Fruit fly (Drosophila melanogaster) whole organism, embryonic: ENCODE data around the gene CG12010.
A peak's percentile ranks its signal among the peaks of the same experiment; 100 is the strongest.

Source experiments
- Abd-B ChIP-seq: fragments of 200-800 bp; sonication (Bioruptor generic); optimal IDR thresholded peaks from 2 replicates; lab custom pipeline; 2018; ENCODE audit warnings: missing biosample characterization, mild to moderate bottlenecking, missing genetic modification characterization, moderate library complexity
- CG10321 ChIP-seq: fragments of 200-800 bp; sonication (Bioruptor generic); IDR thresholded peaks from 2 replicates; pipeline ENCODE4 v1.3.6; 2022; ENCODE audit warnings: missing biosample characterization, missing genetic modification characterization
- CG10462 ChIP-seq: fragments of 200-800 bp; sonication (Bioruptor generic); optimal IDR thresholded peaks from 2 replicates; lab custom pipeline; 2016; ENCODE audit warnings: missing biosample characterization, missing genetic modification characterization
- CG11085 ChIP-seq: fragments of 200-800 bp; sonication (Bioruptor generic); IDR thresholded peaks from 2 replicates; pipeline ENCODE4 v1.3.6; 2022; ENCODE audit warnings: missing biosample characterization, missing genetic modification characterization
- CG11093 ChIP-seq: fragments of 200-800 bp; sonication (Bioruptor generic); IDR thresholded peaks from 3 replicates; pipeline ENCODE4 v1.3.6; 2022; ENCODE audit warnings: missing biosample characterization, missing genetic modification characterization
- CG12071 ChIP-seq: fragments of 200-800 bp; sonication (Bioruptor generic); optimal IDR thresholded peaks from 3 replicates; lab custom pipeline; 2018; ENCODE audit warnings: missing biosample characterization, mild to moderate bottlenecking, missing genetic modification characterization
- CG12299 ChIP-seq: fragments of 200-800 bp; sonication (Bioruptor generic); optimal IDR thresholded peaks from 2 replicates; lab custom pipeline; 2018; ENCODE audit warnings: missing biosample characterization, mild to moderate bottlenecking, missing genetic modification characterization
- CG12391 ChIP-seq: fragments of 200-800 bp; sonication (Bioruptor generic); optimal IDR thresholded peaks from 3 replicates; lab custom pipeline; 2018; ENCODE audit warnings: missing biosample characterization, mild to moderate bottlenecking, missing genetic modification characterization, moderate library complexity
- CG12769 ChIP-seq: fragments of 200-800 bp; sonication (Bioruptor generic); optimal IDR thresholded peaks from 2 replicates; lab custom pipeline; 2019; ENCODE audit warnings: missing biosample characterization, mild to moderate bottlenecking, missing genetic modification characterization, moderate library complexity
- CG14667 ChIP-seq: fragments of 200-800 bp; sonication (Bioruptor generic); IDR thresholded peaks from 2 replicates; pipeline ENCODE4 v1.3.6; 2022; ENCODE audit warnings: missing biosample characterization, missing genetic modification characterization
- CG15601 ChIP-seq: fragments of 200-800 bp; sonication (Bioruptor generic); optimal IDR thresholded peaks from 3 replicates; lab custom pipeline; 2019; ENCODE audit warnings: missing biosample characterization, mild to moderate bottlenecking, missing genetic modification characterization, moderate library complexity
- CG15696 ChIP-seq: fragments of 200-800 bp; sonication (Bioruptor generic); optimal IDR thresholded peaks from 2 replicates; lab custom pipeline; 2019; ENCODE audit warnings: missing biosample characterization, mild to moderate bottlenecking, missing genetic modification characterization, moderate library complexity
- CG16813 ChIP-seq: fragments of 200-800 bp; sonication (Bioruptor generic); IDR thresholded peaks from 3 replicates; pipeline ENCODE4 v1.3.6; 2022; ENCODE audit warnings: missing biosample characterization, missing genetic modification characterization; ENCODE audit not compliant: partially characterized antibody
- CG17802 ChIP-seq: fragments of 200-800 bp; sonication (Bioruptor generic); optimal IDR thresholded peaks from 2 replicates; lab custom pipeline; 2018; ENCODE audit warnings: missing biosample characterization, mild to moderate bottlenecking, missing genetic modification characterization, moderate library complexity
- CG1832 ChIP-seq: fragments of 200-800 bp; sonication (Bioruptor generic); optimal IDR thresholded peaks from 2 replicates; lab custom pipeline; 2017; ENCODE audit warnings: missing biosample characterization, mild to moderate bottlenecking, missing genetic modification characterization, inconsistent platforms
- CG2712 ChIP-seq: fragments of 200-800 bp; optimal IDR thresholded peaks from 3 replicates; lab custom pipeline; 2019; ENCODE audit warnings: missing biosample characterization, mild to moderate bottlenecking, missing genetic modification characterization, moderate library complexity
- CG4617 ChIP-seq: fragments of 200-800 bp; sonication (Bioruptor generic); optimal IDR thresholded peaks from 3 replicates; lab custom pipeline; 2016; ENCODE audit warnings: missing biosample characterization, missing genetic modification characterization, borderline replicate concordance
- CG4730 ChIP-seq: fragments of 200-800 bp; sonication (Bioruptor generic); IDR thresholded peaks from 2 replicates; pipeline ENCODE4 v1.3.6; 2022; ENCODE audit warnings: missing biosample characterization, missing genetic modification characterization
- CG5953 ChIP-seq: fragments of 200-800 bp; sonication (Bioruptor generic); IDR thresholded peaks from 2 replicates; pipeline ENCODE4 v1.3.6; 2022; ENCODE audit warnings: missing biosample characterization, missing genetic modification characterization
- CG8359 ChIP-seq: fragments of 200-800 bp; sonication (Bioruptor generic); optimal IDR thresholded peaks from 2 replicates; lab custom pipeline; 2017; ENCODE audit warnings: missing biosample characterization, mild to moderate bottlenecking, missing genetic modification characterization, borderline replicate concordance
- Camta ChIP-seq: fragments of 200-800 bp; sonication (Bioruptor generic); optimal IDR thresholded peaks from 2 replicates; lab custom pipeline; 2016; ENCODE audit warnings: missing biosample characterization, missing genetic modification characterization
- Drgx ChIP-seq: fragments of 200-800 bp; sonication (Bioruptor generic); IDR thresholded peaks from 2 replicates; pipeline ENCODE4 v1.3.6; 2022; ENCODE audit warnings: missing biosample characterization, missing genetic modification characterization
- Ets65A ChIP-seq: fragments of 200-800 bp; sonication (Bioruptor generic); peaks from one replicate; lab custom pipeline; 2016; ENCODE audit warnings: missing biosample characterization, missing genetic modification characterization
- Gsc ChIP-seq: fragments of 200-800 bp; sonication (Bioruptor generic); IDR thresholded peaks from 2 replicates; pipeline ENCODE4 v1.3.6; 2022; ENCODE audit warnings: missing biosample characterization, missing genetic modification characterization
- H2.0 ChIP-seq: fragments of 200-800 bp; sonication (Bioruptor generic); IDR thresholded peaks from 2 replicates; pipeline ENCODE4 v1.3.6; 2022; ENCODE audit warnings: missing biosample characterization, missing genetic modification characterization
- Mad ChIP-seq: fragments of 200-800 bp; sonication (Bioruptor generic); optimal IDR thresholded peaks from 2 replicates; lab custom pipeline; 2016; ENCODE audit warnings: missing biosample characterization, missing genetic modification characterization
- Optix ChIP-seq: fragments of 200-800 bp; sonication (Bioruptor generic); IDR thresholded peaks from 3 replicates; pipeline ENCODE4 v1.3.6; 2022; ENCODE audit warnings: missing biosample characterization, missing genetic modification characterization
- Pdp1 ChIP-seq, 2 experiments: fragments of 200-800 bp; sonication (Bioruptor generic); optimal IDR thresholded peaks; 3 replicates each; lab custom pipeline; 2016; ENCODE audit warnings: missing biosample characterization in 2 of 2, missing genetic modification characterization in 2 of 2, mild to moderate bottlenecking in 1 of 2, moderate library complexity in 1 of 2
- Rx ChIP-seq: fragments of 200-800 bp; sonication (Bioruptor generic); IDR thresholded peaks from 2 replicates; pipeline ENCODE4 v1.3.6; 2022; ENCODE audit warnings: missing biosample characterization, missing genetic modification characterization
- Vsx1 ChIP-seq: fragments of 200-800 bp; sonication (Bioruptor generic); optimal IDR thresholded peaks from 2 replicates; lab custom pipeline; 2017; ENCODE audit warnings: missing biosample characterization, mild to moderate bottlenecking, missing genetic modification characterization, missing genetic modification reagents
- Xbp1 ChIP-seq: fragments of 200-800 bp; sonication (Bioruptor generic); optimal IDR thresholded peaks from 3 replicates; lab custom pipeline; 2016; ENCODE audit warnings: missing biosample characterization, mild to moderate bottlenecking, missing genetic modification characterization
- Xrp1 ChIP-seq: fragments of 200-800 bp; sonication (Bioruptor generic); IDR thresholded peaks from 2 replicates; pipeline ENCODE4 v1.3.6; 2022; ENCODE audit warnings: missing biosample characterization, missing genetic modification characterization
- ash1 ChIP-seq: fragments of 200-800 bp; sonication (Bioruptor generic); optimal IDR thresholded peaks from 2 replicates; lab custom pipeline; 2018; ENCODE audit warnings: missing biosample characterization, mild to moderate bottlenecking, missing genetic modification characterization
- bowl ChIP-seq: fragments of 200-800 bp; sonication (Bioruptor generic); IDR thresholded peaks from 2 replicates; pipeline ENCODE4 v1.3.6; 2022; ENCODE audit warnings: missing biosample characterization, missing genetic modification characterization
- crc ChIP-seq: fragments of 200-800 bp; sonication (Bioruptor generic); optimal IDR thresholded peaks from 2 replicates; lab custom pipeline; 2016; ENCODE audit warnings: missing biosample characterization, missing genetic modification characterization
- croc ChIP-seq: fragments of 200-800 bp; sonication (Bioruptor generic); conservative IDR thresholded peaks from 3 replicates; pipeline ENCODE4 v1.3.6; 2022; ENCODE audit warnings: missing biosample characterization, missing genetic modification characterization
- crol ChIP-seq: fragments of 200-800 bp; sonication (Bioruptor generic); IDR thresholded peaks from 2 replicates; pipeline ENCODE4 v1.3.6; 2022; ENCODE audit warnings: missing biosample characterization, missing genetic modification characterization
- dysf ChIP-seq: fragments of 200-800 bp; sonication (Bioruptor generic); IDR thresholded peaks from 3 replicates; pipeline ENCODE4 v1.3.6; 2022; ENCODE audit warnings: missing biosample characterization, missing genetic modification characterization
- gem ChIP-seq: fragments of 200-800 bp; sonication (Bioruptor generic); optimal IDR thresholded peaks from 2 replicates; lab custom pipeline; 2019; ENCODE audit warnings: missing biosample characterization, mild to moderate bottlenecking, missing genetic modification characterization, moderate library complexity
- gro ChIP-seq: fragments of 200-800 bp; sonication (Bioruptor generic); optimal IDR thresholded peaks from 2 replicates; lab custom pipeline; 2016; ENCODE audit warnings: missing biosample characterization, missing genetic modification characterization
- gt ChIP-seq: fragments of 200-800 bp; sonication (Bioruptor generic); IDR thresholded peaks from 2 replicates; pipeline ENCODE4 v1.3.6; 2022; ENCODE audit warnings: missing biosample characterization, missing genetic modification characterization
- lbe ChIP-seq: fragments of 200-800 bp; sonication (Bioruptor generic); optimal IDR thresholded peaks from 2 replicates; lab custom pipeline; 2016; ENCODE audit warnings: missing biosample characterization, mild to moderate bottlenecking, missing genetic modification characterization
- lmd ChIP-seq: fragments of 200-800 bp; sonication (Bioruptor generic); IDR thresholded peaks from 2 replicates; pipeline ENCODE4 v1.3.6; 2022; ENCODE audit warnings: missing biosample characterization, missing genetic modification characterization
- ranshi ChIP-seq: fragments of 200-800 bp; sonication (Bioruptor generic); IDR thresholded peaks from 2 replicates; pipeline ENCODE4 v1.3.6; 2022; ENCODE audit warnings: missing biosample characterization, missing genetic modification characterization
- sens ChIP-seq: fragments of 200-800 bp; sonication (Bioruptor generic); peaks from one replicate; lab custom pipeline; 2016; ENCODE audit warnings: missing biosample characterization, missing genetic modification characterization
- stc ChIP-seq: fragments of 200-800 bp; sonication (Bioruptor generic); IDR thresholded peaks from 2 replicates; pipeline ENCODE4 v1.3.6; 2022; ENCODE audit warnings: missing biosample characterization, missing genetic modification characterization
- trh ChIP-seq: fragments of 200-800 bp; sonication (Bioruptor generic); optimal IDR thresholded peaks from 2 replicates; lab custom pipeline; 2016; ENCODE audit warnings: missing biosample characterization, missing genetic modification characterization
- ttk ChIP-seq: fragments of 200-800 bp; sonication (Bioruptor generic); IDR thresholded peaks from 2 replicates; pipeline ENCODE4 v2.1.2; 2022; ENCODE audit warnings: missing biosample characterization, missing genetic modification characterization

CG12010 gene

DNA sequence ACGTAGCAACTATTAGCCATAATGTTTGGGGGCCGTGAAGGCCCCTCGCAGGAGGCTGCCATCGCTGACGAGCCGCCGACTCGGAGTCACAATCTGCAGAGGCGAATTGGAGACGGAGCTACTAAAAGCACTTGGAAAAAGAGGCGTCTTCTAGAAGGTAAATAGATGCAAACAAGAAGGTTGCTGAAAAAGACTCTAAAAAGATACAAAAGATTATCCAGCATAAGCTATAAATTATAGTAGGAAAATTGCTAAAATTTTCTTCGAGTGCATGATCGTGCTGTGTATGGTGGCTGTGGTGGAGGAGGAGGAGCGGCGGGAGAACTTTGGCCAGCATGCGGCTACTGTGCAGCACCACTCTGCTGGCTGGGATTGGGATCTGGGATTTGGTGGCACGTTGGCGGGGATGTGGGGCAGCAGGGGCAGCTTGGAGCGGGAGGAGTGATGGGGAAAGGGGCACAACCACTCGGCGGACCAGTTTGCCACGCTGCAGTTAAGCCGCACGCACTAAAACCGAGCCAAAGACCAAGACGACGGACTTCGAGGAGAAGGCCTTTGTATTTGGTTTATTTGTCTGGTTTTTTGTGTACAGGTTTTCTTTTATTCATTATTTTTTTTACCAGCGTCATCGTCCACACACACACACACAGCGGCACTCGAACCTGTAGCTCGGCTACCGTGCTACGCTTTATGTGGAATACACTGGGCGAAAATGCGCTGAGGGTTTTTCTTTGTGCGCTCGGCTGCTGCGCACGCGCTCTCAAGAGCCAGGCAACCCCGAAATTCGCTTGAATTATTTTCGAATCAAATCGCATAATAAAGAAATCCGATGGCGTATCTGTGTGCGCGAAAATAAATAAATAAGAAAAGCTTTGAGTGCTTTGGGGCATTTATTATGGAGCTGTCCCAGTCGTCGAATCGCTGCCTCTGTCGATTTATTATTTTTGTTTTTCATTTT, 14.9 kb downstream of the CG12010 start (continued):
- TF ChIP-seq Xrp1 (GFP tag; lab: Robert Waterston, UW) (peak; percentile 50), CG5953 (GFP tag; lab: Robert Waterston, UW) (peak; percentile 24; the same call in 1 of the 2 replicates), CG10321 (0 out of 2 replicates have a peak, but pooled peaks have one; percentile 15), CG11093 (GFP tag; lab: Robert Waterston, UW) (0 out of 3 replicates have a peak, but pooled peaks have one; percentile 29), CG12071 (GFP tag; lab: Kevin White, UChicago) (peak; percentile 27), CG15696 (no peak), CG11085 (GFP tag; lab: Robert Waterston, UW) (no peak), gt (0 out of 2 replicates have a peak, but pooled peaks have one; percentile 6), crc (GFP tag; lab: Kevin White, UChicago) (no peak), H2.0 (GFP tag; lab: Robert Waterston, UW) (peak; percentile 23; the same call in 1 of the 2 replicates), crol (GFP tag; lab: Robert Waterston, UW) (peak; percentile 81), sens (GFP tag; lab: Kevin White, UChicago) (peak; percentile 82), lmd (peak; percentile 21), ranshi (GFP tag; lab: Robert Waterston, UW) (peak; percentile 17; the same call in 1 of the 2 replicates), CG4730 (GFP tag; lab: Robert Waterston, UW) (0 out of 2 replicates have a peak, but pooled peaks have one; percentile 16), stc (GFP tag; lab: Robert Waterston, UW) (0 out of 2 replicates have a peak, but pooled peaks have one; percentile 6), Pdp1 (GFP tag; optimal IDR thresholded peaks at IDR 0.05; lab: Kevin White, UChicago) (peak; percentile 5 to 37), Mad (GFP tag; lab: Kevin White, UChicago) (no peak), Gsc (GFP tag; lab: Robert Waterston, UW) (peak; percentile 17; the same call in 1 of the 2 replicates), gro (GFP tag; lab: Kevin White, UChicago) (no peak), CG16813 (GFP tag; lab: Robert Waterston, UW) (no peak), CG12299 (tag; lab: Kevin White, UChicago) (peak; percentile 17), Rx (peak; percentile 36), CG12391 (tag; lab: Kevin White, UChicago) (peak; percentile 13), CG14667 (GFP tag; lab: Robert Waterston, UW) (no peak), CG17802 (peak; percentile 41), Drgx (peak; percentile 91), Camta (GFP tag; lab: Kevin White, UChicago) (no peak), gem (peak; percentile 6), CG8359 (GFP tag; lab: Kevin White, UChicago) (no peak), CG15601 (no peak), Ets65A (peak; percentile 38), Optix (GFP tag; lab: Robert Waterston, UW) (0 out of 3 replicates have a peak, but pooled peaks have one; percentile 24), CG4617 (GFP tag; lab: Kevin White, UChicago) (no peak), Abd-B (GFP tag; lab: Kevin White, UChicago) (peak; percentile 22), CG10462 (GFP tag; lab: Kevin White, UChicago) (no peak), trh (GFP tag; lab: Kevin White, UChicago) (no peak), ash1 (GFP tag; lab: Kevin White, UChicago) (no peak), lbe (GFP tag; lab: Kevin White, UChicago) (peak; percentile 70), bowl (GFP tag; lab: Robert Waterston, UW) (peak; percentile 77), Xbp1 (peak; percentile 9), dysf (GFP tag; lab: Robert Waterston, UW) (peak; percentile 31; the same call in 1 of the 3 replicates), croc (peak; percentile 14; the same call in 1 of the 3 replicates), ttk (GFP tag; lab: Robert Waterston, UW) (peak; percentile 11; the same call in 1 of the 2 replicates), CG1832 (GFP tag; lab: Kevin White, UChicago) (no peak), CG12769 (tag; lab: Kevin White, UChicago) (peak; percentile 26), CG2712 (tag; lab: Kevin White, UChicago) (peak; percentile 28), Vsx1 (GFP tag; lab: Kevin White, UChicago) (no peak)
